Worm (Caenorhabditis elegans): Measurements from ENCODE around the gene F26A1.3.

Gene F26A1.3

ce11 chrIII:4811195-4811594, 15.5 kb upstream of the F26A1.3 start, which contains the start of gene C38D4.7:
Gene C38D4.7, minus strand, starts transcription at chrIII:4811295.
- TF ChIP-seq gmeb-2 (tag; optimal IDR thresholded peaks at IDR 0.05) (no peak), ztf-16 (tag; optimal IDR thresholded peaks at IDR 0.05) (no peak), pag-3 (tag; optimal IDR thresholded peaks at IDR 0.05; ENCODE audit: borderline replicate concordance) (no peak), rnt-1 (tag; optimal IDR thresholded peaks at IDR 0.05) (no peak), eyg-1 (tag; optimal IDR thresholded peaks at IDR 0.05) (no peak), dmd-4 (tag; optimal IDR thresholded peaks at IDR 0.05; ENCODE audit: borderline replicate concordance) (no peak), ceh-9 (tag; optimal IDR thresholded peaks at IDR 0.05) (no peak), fkh-6 (tag; optimal IDR thresholded peaks at IDR 0.05) (no peak), ama-1 (optimal IDR thresholded peaks at IDR 0.05) (no peak), unc-3 (GFP tag; conservative IDR thresholded peaks at IDR 0.05) (no peak), unc-3 (tag; optimal IDR thresholded peaks at IDR 0.05) (no peak), ceh-34 (tag; optimal IDR thresholded peaks at IDR 0.05) (no peak), sdc-2 (tag; optimal IDR thresholded peaks at IDR 0.05) (no peak), F13H6.1 (tag; optimal IDR thresholded peaks at IDR 0.05) (no peak)

- TF ChIP-seq unc-42 (tag; optimal IDR thresholded peaks at IDR 0.05) (no peak), ceh-2 (tag; optimal IDR thresholded peaks at IDR 0.05) (no peak), ceh-45 (GFP tag; IDR thresholded peaks at IDR 0.05) (no peak), unc-86 (tag; optimal IDR thresholded peaks at IDR 0.05) (no peak), T23F11.4 (GFP tag; optimal IDR thresholded peaks at IDR 0.05) (no peak), ceh-18 (tag; optimal IDR thresholded peaks at IDR 0.05) (no peak), K09A11.1 (tag; optimal IDR thresholded peaks at IDR 0.05; ENCODE audit: insufficient read depth) (no peak), hlh-8 (tag; optimal IDR thresholded peaks at IDR 0.05) (no peak), ztf-16 (tag; optimal IDR thresholded peaks at IDR 0.05) (no peak), elt-4 (tag; optimal IDR thresholded peaks at IDR 0.05) (no peak), pha-4 (tag; optimal IDR thresholded peaks at IDR 0.05) (no peak), C38D4.7 (GFP tag; optimal IDR thresholded peaks at IDR 0.05) (no peak)
Measured at ce11 chrIII:4814730-4815129, 12.0 kb upstream of the F26A1.3 start, which contains the start of gene arl-6. Gene arl-6, minus strand, starts transcription at chrIII:4814830.

ce11 chrIII:4817240-4817639, 9.5 kb upstream of the F26A1.3 start, which contains the start of gene F26A1.4:
Gene F26A1.4, plus strand, starts transcription at chrIII:4817540.
- TF ChIP-seq rnt-1 (tag; optimal IDR thresholded peaks at IDR 0.05) (no peak), tbx-7 (tag; optimal IDR thresholded peaks at IDR 0.05) (no peak), elt-2 (tag; optimal IDR thresholded peaks at IDR 0.05) (no peak), unc-3 (GFP tag; conservative IDR thresholded peaks at IDR 0.05) (no peak), unc-3 (tag; optimal IDR thresholded peaks at IDR 0.05) (no peak)

ce11 chrIII:4819843-4820242, 6.9 kb upstream of the F26A1.3 start, which contains the start of gene F26A1.7:
Gene F26A1.7, minus strand, starts transcription at chrIII:4819943.
- TF ChIP-seq ttx-3 (tag; optimal IDR thresholded peaks at IDR 0.05): no peak
- TF ChIP-seq unc-42 (tag; optimal IDR thresholded peaks at IDR 0.05): no peak
- TF ChIP-seq eyg-1 (tag; optimal IDR thresholded peaks at IDR 0.05): no peak
- TF ChIP-seq hlh-13 (GFP tag; optimal IDR thresholded peaks at IDR 0.05): no peak
- TF ChIP-seq dmd-4 (tag; optimal IDR thresholded peaks at IDR 0.05; ENCODE audit: borderline replicate concordance): no peak

ce11 chrIII:4822140-4822539, 4.6 kb upstream of the F26A1.3 start, which contains the start of gene F26A1.8:
Gene F26A1.8, minus strand, starts transcription at chrIII:4822240.
- no peak for TF ChIP-seq zip-5 (tag; optimal IDR thresholded peaks at IDR 0.05)
- TF ChIP-seq lin-11 (tag; optimal IDR thresholded peaks at IDR 0.05): no peak
- TF ChIP-seq ceh-22 (tag; optimal IDR thresholded peaks at IDR 0.05): no peak
- TF ChIP-seq unc-3 (GFP tag; conservative IDR thresholded peaks at IDR 0.05): no peak
- no peak for TF ChIP-seq unc-3 (tag; optimal IDR thresholded peaks at IDR 0.05)
- TF ChIP-seq ceh-45 (GFP tag; IDR thresholded peaks at IDR 0.05): no peak
- no peak for TF ChIP-seq sox-2 (GFP tag; IDR thresholded peaks at IDR 0.05)
- no peak for TF ChIP-seq odd-2 (tag; optimal IDR thresholded peaks at IDR 0.05)
- TF ChIP-seq hlh-30 (tag; optimal IDR thresholded peaks at IDR 0.05; ENCODE audit: insufficient read depth): no peak
- TF ChIP-seq pax-1 (tag; optimal IDR thresholded peaks at IDR 0.05): no peak
- TF ChIP-seq ref-2 (tag; optimal IDR thresholded peaks at IDR 0.05): no peak
- TF ChIP-seq pag-3 (tag; optimal IDR thresholded peaks at IDR 0.05; ENCODE audit: borderline replicate concordance): no peak
- TF ChIP-seq ahr-1 (tag; optimal IDR thresholded peaks at IDR 0.05): no peak
- TF ChIP-seq pha-4 (tag; optimal IDR thresholded peaks at IDR 0.05): no peak
- TF ChIP-seq fkh-6 (tag; optimal IDR thresholded peaks at IDR 0.05): no peak
- no peak for TF ChIP-seq T23F11.4 (GFP tag; optimal IDR thresholded peaks at IDR 0.05)
- TF ChIP-seq F13H6.1 (tag; optimal IDR thresholded peaks at IDR 0.05): no peak
- no peak for TF ChIP-seq ttx-3 (tag; optimal IDR thresholded peaks at IDR 0.05)
